Fruit fly (Drosophila melanogaster) Kc167 (cell line): ENCODE measurements around the gene CG7194.

Experiments
- insv ChIP-seq: fragments of >200 bp; optimal IDR thresholded peaks from 3 replicates; lab custom pipeline; 2018; ENCODE audit warnings: missing external identifiers
- psq ChIP-seq: fragments of >200 bp; optimal IDR thresholded peaks from 2 replicates; lab custom pipeline; 2017; ENCODE audit warnings: missing external identifiers
- ttk ChIP-seq: sonication (Bioruptor generic); optimal IDR thresholded peaks from 2 replicates; lab custom pipeline; 2017; ENCODE audit warnings: missing external identifiers

DNA sequence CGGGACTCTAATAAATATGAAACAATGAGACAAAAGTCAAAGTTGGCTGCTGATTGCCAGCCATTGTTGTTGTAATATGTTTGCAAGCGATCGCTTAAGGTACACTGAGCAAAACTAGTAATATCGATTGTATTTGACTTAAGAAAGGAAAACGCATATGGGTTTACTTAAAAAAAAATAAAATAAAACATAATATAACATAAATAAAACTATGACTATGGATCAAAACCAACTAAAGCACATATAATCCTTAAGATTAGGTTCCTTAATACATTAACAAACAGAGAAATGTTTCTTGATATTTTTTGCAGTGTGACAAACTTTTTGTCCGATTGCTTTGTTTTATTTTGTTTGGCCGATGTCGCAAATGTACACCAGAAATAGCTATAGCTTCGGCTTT, 29.7 kb upstream of the CG7194 start:
- TF ChIP-seq psq (no peak), ttk (lab: Kevin White, UChicago) (no peak), insv (lab: Kevin White, UChicago) (no peak)
